Worm (Caenorhabditis elegans): ENCODE measurements around the gene F44G4.1.

F44G4.1 gene

ce11 chrII:8994336-8994735 lies at the start of gene F44G4.1:
Gene F44G4.1, plus strand, starts transcription at chrII:8994636.
- TF ChIP-seq cnd-1 (tag; optimal IDR thresholded peaks at IDR 0.05) (no peak), mab-5 (tag; optimal IDR thresholded peaks at IDR 0.05) (no peak), unc-39 (tag; optimal IDR thresholded peaks at IDR 0.05) (no peak), lsy-2 (tag; optimal IDR thresholded peaks at IDR 0.05) (no peak), pha-4 (tag; optimal IDR thresholded peaks at IDR 0.05) (no peak), zip-8 (tag; optimal IDR thresholded peaks at IDR 0.05) (no peak), lin-13 (tag; optimal IDR thresholded peaks at IDR 0.05) (no peak), ceh-39 (tag; optimal IDR thresholded peaks at IDR 0.05) (no peak), ceh-43 (GFP tag; optimal IDR thresholded peaks at IDR 0.05) (no peak), ztf-11 (tag; optimal IDR thresholded peaks at IDR 0.05) (no peak), bed-3 (GFP tag; optimal IDR thresholded peaks at IDR 0.05) (no peak), tbx-8 (GFP tag; optimal IDR thresholded peaks at IDR 0.05) (no peak), elt-1 (tag; optimal IDR thresholded peaks at IDR 0.05; ENCODE audit: borderline replicate concordance, insufficient read depth) (no peak), sem-2 (GFP tag; optimal IDR thresholded peaks at IDR 0.05) (no peak), mep-1 (tag; optimal IDR thresholded peaks at IDR 0.05) (no peak), nhr-76 (tag; optimal IDR thresholded peaks at IDR 0.05) (no peak), ces-1 (GFP tag; optimal IDR thresholded peaks at IDR 0.05) (no peak)

ce11 chrII:8945167-8945566 lies 49.3 kb upstream of the F44G4.1 start:
- peak; percentile 72 for TF ChIP-seq ces-1 (GFP tag; optimal IDR thresholded peaks at IDR 0.05)
- TF ChIP-seq unc-62 (GFP tag; optimal IDR thresholded peaks at IDR 0.05): no peak
- TF ChIP-seq mep-1 (tag; optimal IDR thresholded peaks at IDR 0.05): no peak

- TF ChIP-seq pha-4 (tag; optimal IDR thresholded peaks at IDR 0.05) (no peak), nhr-76 (tag; optimal IDR thresholded peaks at IDR 0.05) (no peak), mls-2 (tag; optimal IDR thresholded peaks at IDR 0.05) (no peak), ceh-39 (tag; optimal IDR thresholded peaks at IDR 0.05) (no peak), bed-3 (GFP tag; optimal IDR thresholded peaks at IDR 0.05) (no peak), nhr-28 (tag; optimal IDR thresholded peaks at IDR 0.05) (no peak), ceh-43 (GFP tag; optimal IDR thresholded peaks at IDR 0.05) (no peak), unc-120 (tag; optimal IDR thresholded peaks at IDR 0.05; ENCODE audit: poor library complexity, severe bottlenecking) (no peak), unc-39 (tag; optimal IDR thresholded peaks at IDR 0.05) (no peak), ham-2 (GFP tag; optimal IDR thresholded peaks at IDR 0.05) (no peak), nhr-237 (tag; optimal IDR thresholded peaks at IDR 0.05) (no peak)
Observed at ce11 chrII:8947391-8947790, 47.0 kb upstream of the F44G4.1 start, which contains the start of gene cutl-15. Gene cutl-15, minus strand, starts transcription at chrII:8947688.

ce11 chrII:8948640-8949039 lies 45.8 kb upstream of the F44G4.1 start:
- TF ChIP-seq ces-1 (GFP tag; optimal IDR thresholded peaks at IDR 0.05): peak; percentile 52
- no peak for TF ChIP-seq ceh-43 (GFP tag; optimal IDR thresholded peaks at IDR 0.05)
- no peak for TF ChIP-seq nhr-237 (tag; optimal IDR thresholded peaks at IDR 0.05)
- no peak for TF ChIP-seq ztf-11 (tag; optimal IDR thresholded peaks at IDR 0.05)
- no peak for TF ChIP-seq mab-5 (tag; optimal IDR thresholded peaks at IDR 0.05)
- no peak for TF ChIP-seq ceh-83 (GFP tag; optimal IDR thresholded peaks at IDR 0.05)

DNA sequence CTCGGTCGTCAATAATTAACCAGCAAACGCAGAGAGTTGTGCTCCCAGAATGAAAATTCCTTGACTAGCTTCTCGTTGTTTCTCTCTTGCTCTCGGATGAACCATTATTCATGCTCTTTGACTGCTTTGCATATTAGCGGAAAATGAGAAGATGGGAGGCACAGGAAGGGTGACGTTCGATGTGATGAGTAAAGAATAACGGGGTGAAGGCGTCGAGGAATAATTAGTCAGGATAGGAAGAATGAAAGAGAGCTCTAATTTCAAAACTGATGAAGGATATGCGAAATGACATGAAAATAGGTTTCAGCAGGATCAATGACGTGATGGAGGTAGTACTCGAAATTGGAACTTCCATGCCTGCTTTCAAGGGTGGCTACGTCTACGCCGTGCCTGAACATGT lies 43.2 kb upstream of the F44G4.1 start:
- TF ChIP-seq elt-3 (tag; optimal IDR thresholded peaks at IDR 0.05) (no peak), lin-32 (GFP tag; optimal IDR thresholded peaks at IDR 0.05) (no peak), drap-1 (GFP tag; optimal IDR thresholded peaks at IDR 0.05) (no peak), nhr-76 (tag; optimal IDR thresholded peaks at IDR 0.05) (no peak), flh-1 (GFP tag; optimal IDR thresholded peaks at IDR 0.05) (no peak), unc-62 (GFP tag; optimal IDR thresholded peaks at IDR 0.05) (no peak), ces-1 (GFP tag; optimal IDR thresholded peaks at IDR 0.05) (no peak), nhr-28 (tag; optimal IDR thresholded peaks at IDR 0.05) (no peak), elt-1 (tag; optimal IDR thresholded peaks at IDR 0.05; ENCODE audit: borderline replicate concordance, insufficient read depth) (no peak), mls-2 (tag; optimal IDR thresholded peaks at IDR 0.05) (no peak), sem-2 (GFP tag; optimal IDR thresholded peaks at IDR 0.05) (no peak), unc-39 (tag; optimal IDR thresholded peaks at IDR 0.05) (no peak), nhr-12 (tag; optimal IDR thresholded peaks at IDR 0.05) (no peak), tbx-8 (GFP tag; optimal IDR thresholded peaks at IDR 0.05) (no peak), ceh-83 (GFP tag; optimal IDR thresholded peaks at IDR 0.05) (no peak), M03D4.4 (tag; optimal IDR thresholded peaks at IDR 0.05) (no peak)

ce11 chrII:8953703-8954102 lies 40.7 kb upstream of the F44G4.1 start:
- TF ChIP-seq elt-1 (tag; optimal IDR thresholded peaks at IDR 0.05; ENCODE audit: borderline replicate concordance, insufficient read depth) (peak; percentile 16), zip-8 (tag; optimal IDR thresholded peaks at IDR 0.05) (no peak)

Measured in whole organism, mixed stage, embryonic.